Worm (Caenorhabditis elegans) whole organism, early embryonic: ENCODE results near the gene T04H1.12.

Source experiments
- B0310.2 ChIP-seq: sonication (generic microtip); optimal IDR thresholded peaks from 2 replicates; lab custom pipeline; 2016; ENCODE audit warnings: mild to moderate bottlenecking, missing genetic modification characterization, missing compliant biosample characterization
- F13C5.2 ChIP-seq: sonication (generic microtip); optimal IDR thresholded peaks from 2 replicates; lab custom pipeline; 2017; ENCODE audit warnings: mild to moderate bottlenecking, missing genetic modification characterization, inconsistent platforms, missing compliant biosample characterization
- aly-1 ChIP-seq: sonication (generic microtip); optimal IDR thresholded peaks from 2 replicates; lab custom pipeline; 2016; ENCODE audit warnings: missing genetic modification characterization, missing compliant biosample characterization
- ama-1 ChIP-seq: fragments of 150-350 bp; optimal IDR thresholded peaks from 2 replicates; lab custom pipeline; 2014
- ceh-13 ChIP-seq: fragments of 200-800 bp; sonication (Bioruptor generic); optimal IDR thresholded peaks from 2 replicates; lab custom pipeline; 2018; ENCODE audit warnings: mild to moderate bottlenecking, missing genetic modification characterization, missing compliant biosample characterization
- ceh-36 ChIP-seq: sonication (generic microtip); optimal IDR thresholded peaks from 2 replicates; lab custom pipeline; 2016; ENCODE audit warnings: missing genetic modification characterization, inconsistent platforms, missing compliant biosample characterization
- ets-7 ChIP-seq: sonication (generic microtip); optimal IDR thresholded peaks from 2 replicates; lab custom pipeline; 2016; ENCODE audit warnings: missing genotype, missing genetic modification characterization, missing compliant biosample characterization
- flt-1 ChIP-seq: fragments of 200-800 bp; sonication (Bioruptor generic); IDR thresholded peaks from 2 replicates; pipeline ENCODE4 v1.3.6; 2022; ENCODE audit warnings: missing genetic modification characterization, missing compliant biosample characterization
- hmbx-1 ChIP-seq: sonication (generic microtip); optimal IDR thresholded peaks from 2 replicates; lab custom pipeline; 2016; ENCODE audit warnings: mild to moderate bottlenecking, missing genetic modification characterization, missing compliant biosample characterization
- hmg-4 ChIP-seq: fragments of 200-800 bp; sonication (Bioruptor generic); optimal IDR thresholded peaks from 2 replicates; lab custom pipeline; 2018; ENCODE audit warnings: mild to moderate bottlenecking, missing genetic modification characterization, missing compliant biosample characterization
- hnd-1 ChIP-seq: sonication (generic microtip); optimal IDR thresholded peaks from 2 replicates; lab custom pipeline; 2016; ENCODE audit warnings: missing genetic modification characterization, missing compliant biosample characterization
- pes-1 ChIP-seq: fragments of 200-800 bp; sonication (Bioruptor generic); IDR thresholded peaks from 2 replicates; pipeline ENCODE4 v1.3.6; 2022; ENCODE audit warnings: missing genetic modification reagents, missing genetic modification characterization, missing compliant biosample characterization
- scrt-1 ChIP-seq: fragments of 200-800 bp; sonication (Bioruptor generic); IDR thresholded peaks from 2 replicates; pipeline ENCODE4 v1.3.6; 2022; ENCODE audit warnings: missing genetic modification characterization, missing compliant biosample characterization
- sea-1 ChIP-seq: fragments of 200-800 bp; sonication (Bioruptor generic); conservative IDR thresholded peaks from 2 replicates; pipeline ENCODE4 v1.3.6; 2022; ENCODE audit warnings: missing genetic modification characterization, missing compliant biosample characterization
- tbx-11 ChIP-seq: fragments of 200-800 bp; sonication (Bioruptor generic); IDR thresholded peaks from 2 replicates; pipeline ENCODE4 v1.3.6; 2022; ENCODE audit warnings: missing genetic modification characterization, missing compliant biosample characterization
- tbx-37 ChIP-seq: fragments of 200-800 bp; sonication (Bioruptor generic); conservative IDR thresholded peaks from 2 replicates; pipeline ENCODE4 v1.3.6; 2022; ENCODE audit warnings: missing genetic modification reagents, missing genetic modification characterization, missing compliant biosample characterization
- tra-4 ChIP-seq: sonication (generic microtip); optimal IDR thresholded peaks from 2 replicates; lab custom pipeline; 2017; ENCODE audit warnings: missing genetic modification characterization, missing compliant biosample characterization

The T04H1.12 gene

DNA sequence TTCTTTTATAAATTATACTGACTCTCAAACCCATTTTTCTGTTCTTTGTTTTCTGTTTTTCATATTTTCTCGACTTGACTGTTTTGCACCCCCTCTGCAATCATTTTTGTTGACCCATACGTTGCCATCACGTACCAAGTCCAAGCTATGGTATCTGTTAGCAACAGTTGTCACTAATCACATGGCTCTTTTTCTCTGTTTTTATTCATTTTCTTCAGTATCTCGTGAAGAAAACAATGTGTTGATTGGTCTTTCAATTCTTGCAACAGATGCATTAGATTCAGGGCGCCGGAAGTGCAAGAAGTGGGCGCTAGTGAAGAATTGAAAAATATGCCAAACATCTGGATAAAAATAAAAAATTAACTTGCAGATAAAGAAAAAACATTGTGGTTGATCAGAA is 19.9 kb upstream of the T04H1.12 start:
- TF ChIP-seq ama-1 (lab: Kevin White, UChicago) (no peak), tbx-11 (GFP tag; lab: Robert Waterston, UW) (no peak), hmg-4 (no peak), tbx-37 (GFP tag; lab: Robert Waterston, UW) (no peak), ceh-36 (tag; lab: Kevin White, UChicago) (no peak)

DNA sequence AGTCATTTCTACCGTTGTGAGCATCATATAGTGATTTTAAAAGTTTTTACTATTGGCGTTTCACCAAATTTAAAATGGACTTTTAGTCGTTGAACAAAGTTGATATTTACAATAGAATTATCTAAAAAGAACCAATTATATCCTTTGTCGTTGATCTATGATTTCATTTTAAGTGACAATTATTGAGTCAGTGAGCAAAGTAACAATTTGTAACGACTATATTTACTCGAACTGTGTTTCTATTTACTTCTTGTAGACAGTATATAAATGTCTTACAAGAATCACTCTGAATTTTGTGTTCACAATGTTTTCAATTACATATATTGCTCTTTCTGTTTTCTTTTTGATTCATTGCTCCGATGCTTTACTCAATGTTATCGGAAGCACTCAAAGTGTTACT is 14.3 kb upstream of the T04H1.12 start, which contains the start of gene ttr-22:
ttr-22 (plus strand) TSS at position 301 of the 400 bp plus-strand sequence.
- TF ChIP-seq scrt-1 (GFP tag; lab: Robert Waterston, UW) (no peak), hnd-1 (no peak), pes-1 (no peak), sea-1 (GFP tag; lab: Robert Waterston, UW) (no peak), hmg-4 (no peak), ceh-36 (tag; lab: Kevin White, UChicago) (no peak), ceh-13 (GFP tag; lab: Kevin White, UChicago) (no peak), ets-7 (tag; lab: Kevin White, UChicago) (no peak)

DNA sequence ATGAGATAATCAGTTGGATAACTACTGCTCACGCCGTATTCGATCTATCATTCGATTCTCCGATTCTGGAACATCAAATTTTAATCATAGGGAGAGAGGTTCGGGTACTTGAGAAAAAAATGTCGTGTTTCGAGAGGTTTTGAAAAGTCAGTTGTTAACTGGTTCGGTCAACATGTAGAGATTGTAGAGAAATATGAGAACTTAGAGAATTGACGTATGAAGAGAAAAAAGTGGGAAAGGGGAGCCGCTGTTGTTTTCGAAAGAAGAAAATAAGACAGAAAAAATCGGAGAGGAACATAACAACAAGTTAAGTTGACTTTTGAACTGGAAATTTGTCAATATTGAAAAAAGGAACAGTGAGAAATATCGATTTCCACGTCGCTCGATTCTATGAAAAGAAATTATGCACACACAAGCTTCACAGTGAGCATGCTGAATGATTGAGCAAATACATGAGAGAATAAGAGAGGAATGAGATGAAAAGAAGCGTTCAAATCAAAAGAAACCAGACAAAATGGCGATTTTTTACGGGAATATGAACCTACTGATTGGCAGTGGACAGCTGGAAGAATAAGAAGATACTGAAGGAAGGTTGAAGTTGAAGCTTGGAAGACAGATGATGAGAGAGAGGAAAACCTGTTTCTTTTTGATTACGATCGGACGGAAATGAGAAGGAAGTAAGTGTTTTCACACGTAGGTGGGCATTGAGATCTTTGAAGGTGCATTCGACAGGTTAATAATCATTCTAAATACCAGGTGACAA is 10.3 kb upstream of the T04H1.12 start, which contains the start of the genes T04H1.13, slfl-5 and rad-50:
T04H1.13 (minus strand) TSS at position 51 of the 763 bp plus-strand sequence.
slfl-5 (minus strand) TSS at position 65 of the 763 bp plus-strand sequence.
rad-50 (plus strand) TSS at position 667 of the 763 bp plus-strand sequence.
- TF ChIP-seq ama-1 (lab: Kevin White, UChicago) (no peak), aly-1 (tag; lab: Kevin White, UChicago) (no peak), hnd-1 (no peak), tbx-37 (GFP tag; lab: Robert Waterston, UW) (no peak), ceh-13 (GFP tag; lab: Kevin White, UChicago) (no peak), ceh-36 (tag; lab: Kevin White, UChicago) (no peak), tbx-11 (GFP tag; lab: Robert Waterston, UW) (no peak), flt-1 (GFP tag; lab: Robert Waterston, UW) (no peak), hmg-4 (no peak)

DNA sequence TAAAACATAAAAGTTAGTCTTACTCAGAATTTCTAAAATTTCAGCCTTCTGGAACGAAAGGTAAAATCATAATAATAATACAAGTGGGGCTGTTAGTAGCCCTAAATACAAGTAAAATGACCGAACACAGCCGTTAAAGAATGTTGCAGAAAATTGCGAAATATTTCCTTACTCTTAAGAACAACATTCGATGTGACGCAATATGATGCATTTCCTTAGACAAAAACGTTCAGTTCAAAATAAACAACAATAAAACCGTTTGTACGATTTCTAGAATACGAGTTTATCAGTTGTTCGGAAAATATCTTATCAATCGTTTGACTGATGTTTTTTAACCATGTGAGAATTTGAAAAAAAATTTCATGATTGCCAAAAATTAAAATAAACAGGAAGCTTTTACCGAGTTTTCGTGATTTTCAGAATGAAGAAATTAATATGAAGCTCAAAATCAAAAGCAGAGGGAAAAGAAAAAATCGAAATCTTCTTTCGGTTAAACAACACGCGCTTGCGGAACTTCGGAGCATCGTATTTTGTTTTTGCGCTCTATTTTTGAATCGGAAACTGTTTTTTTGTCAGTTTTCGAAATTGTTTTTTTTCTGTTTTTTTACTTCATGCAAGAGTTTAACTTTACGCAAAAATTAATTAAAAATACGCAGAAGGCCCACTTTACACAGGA is 9.5 kb upstream of the T04H1.12 start:
- no peak for TF ChIP-seq tbx-37 (GFP tag; lab: Robert Waterston, UW)
- TF ChIP-seq B0310.2 (tag; lab: Kevin White, UChicago) = no peak

DNA sequence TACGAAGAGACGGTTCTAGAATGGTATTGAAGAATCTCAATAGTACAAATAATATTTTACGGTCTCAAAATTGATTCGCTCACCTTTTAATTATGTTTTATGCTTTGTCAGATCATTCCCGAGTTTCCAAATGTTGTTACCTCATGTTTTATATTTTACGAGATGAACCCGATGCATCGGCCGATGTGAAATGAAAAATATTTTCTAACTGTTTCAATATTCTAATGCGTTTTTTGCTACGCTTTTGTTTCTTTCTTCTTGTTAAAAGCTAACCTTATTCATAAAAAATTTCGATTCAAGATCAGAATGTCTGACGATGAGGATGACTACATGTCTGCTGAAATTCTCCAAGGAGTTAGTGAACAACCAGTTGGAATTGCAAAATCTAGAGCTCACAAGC is 4.4 kb upstream of the T04H1.12 start, which contains the start of gene T04H1.5:
T04H1.5 (plus strand) TSS at position 301 of the 400 bp plus-strand sequence.
- no peak for TF ChIP-seq ets-7 (tag; lab: Kevin White, UChicago)
- TF ChIP-seq hmg-4 = no peak
- no peak for TF ChIP-seq ama-1 (lab: Kevin White, UChicago)
- no peak for TF ChIP-seq tbx-37 (GFP tag; lab: Robert Waterston, UW)
- TF ChIP-seq hnd-1 = no peak
- no peak for TF ChIP-seq tra-4
- TF ChIP-seq sea-1 (GFP tag; lab: Robert Waterston, UW) = no peak
- no peak for TF ChIP-seq B0310.2 (tag; lab: Kevin White, UChicago)

DNA sequence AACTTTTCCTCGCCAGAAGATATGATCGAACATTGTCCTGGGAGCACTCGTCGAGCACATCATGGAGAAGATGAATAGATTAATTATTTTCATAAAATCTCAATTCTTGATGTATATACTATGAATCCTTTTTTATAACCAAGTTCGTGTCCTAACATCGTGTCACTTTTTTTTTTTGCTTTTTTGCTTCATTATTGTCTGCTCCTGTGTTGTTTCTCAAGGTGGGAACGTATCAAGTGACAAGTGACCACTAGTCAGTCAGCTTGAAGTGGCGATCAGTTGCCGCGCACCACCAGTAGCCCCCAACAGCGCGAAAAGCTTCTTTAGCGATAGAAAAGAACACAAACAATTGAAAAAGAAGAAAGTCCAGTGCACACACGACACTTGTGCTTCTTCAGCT is 3.2 kb upstream of the T04H1.12 start, which contains the start of gene lrx-1:
lrx-1 (plus strand) TSS at position 301 of the 400 bp plus-strand sequence.
- TF ChIP-seq tbx-11 (GFP tag; lab: Robert Waterston, UW) = no peak
- no peak for TF ChIP-seq hmg-4
- no peak for TF ChIP-seq scrt-1 (GFP tag; lab: Robert Waterston, UW)
- TF ChIP-seq ets-7 (tag; lab: Kevin White, UChicago) = no peak
- TF ChIP-seq F13C5.2 (tag; lab: Kevin White, UChicago) = no peak
- no peak for TF ChIP-seq tra-4
- TF ChIP-seq hnd-1 = no peak
- TF ChIP-seq tbx-37 (GFP tag; lab: Robert Waterston, UW) = no peak
- no peak for TF ChIP-seq aly-1 (tag; lab: Kevin White, UChicago)
- TF ChIP-seq ceh-13 (GFP tag; lab: Kevin White, UChicago) = no peak
- TF ChIP-seq sea-1 (GFP tag; lab: Robert Waterston, UW) = no peak
- no peak for TF ChIP-seq flt-1 (GFP tag; lab: Robert Waterston, UW)
- no peak for TF ChIP-seq B0310.2 (tag; lab: Kevin White, UChicago)
- no peak for TF ChIP-seq ama-1 (lab: Kevin White, UChicago)
- no peak for TF ChIP-seq ceh-36 (tag; lab: Kevin White, UChicago)
- no peak for TF ChIP-seq pes-1
- no peak for TF ChIP-seq hmbx-1

DNA sequence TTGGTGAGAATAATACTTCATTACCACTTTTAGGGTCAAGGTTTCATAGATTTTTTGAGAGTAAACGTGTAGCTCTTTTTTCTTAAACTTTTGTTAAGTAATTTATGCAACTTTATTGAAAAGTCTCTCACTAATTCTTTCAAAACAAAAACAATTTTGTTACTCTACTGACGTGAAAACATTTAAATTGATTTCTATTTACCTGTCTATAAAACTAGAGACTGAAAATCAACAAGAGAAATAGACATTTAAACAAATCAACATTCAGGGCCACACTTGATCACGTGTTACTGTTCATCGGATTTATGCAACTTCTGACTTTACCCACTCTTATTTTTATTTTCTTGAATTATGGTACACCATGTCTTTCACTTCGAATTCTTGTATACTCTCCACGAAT is 955 bp downstream of the T04H1.12 start, which contains the start of gene ugt-55:
ugt-55 (plus strand) TSS at position 301 of the 400 bp plus-strand sequence.
- no peak for TF ChIP-seq hnd-1
- TF ChIP-seq ceh-36 (tag; lab: Kevin White, UChicago) = no peak
- no peak for TF ChIP-seq pes-1
- TF ChIP-seq F13C5.2 (tag; lab: Kevin White, UChicago) = no peak
- TF ChIP-seq hmg-4 = no peak
- no peak for TF ChIP-seq scrt-1 (GFP tag; lab: Robert Waterston, UW)
- TF ChIP-seq ets-7 (tag; lab: Kevin White, UChicago) = no peak
- TF ChIP-seq flt-1 (GFP tag; lab: Robert Waterston, UW) = no peak
- no peak for TF ChIP-seq tbx-11 (GFP tag; lab: Robert Waterston, UW)
- no peak for TF ChIP-seq tra-4
- no peak for TF ChIP-seq tbx-37 (GFP tag; lab: Robert Waterston, UW)
- no peak for TF ChIP-seq sea-1 (GFP tag; lab: Robert Waterston, UW)
- no peak for TF ChIP-seq hmbx-1
- no peak for TF ChIP-seq aly-1 (tag; lab: Kevin White, UChicago)
- TF ChIP-seq B0310.2 (tag; lab: Kevin White, UChicago) = no peak
- TF ChIP-seq ama-1 (lab: Kevin White, UChicago) = no peak
- TF ChIP-seq ceh-13 (GFP tag; lab: Kevin White, UChicago) = no peak
